Fruit fly (Drosophila melanogaster) whole organism, embryonic: ENCODE results near the gene CG14431.

Experiments used
- ATbp ChIP-seq: fragments of 200-800 bp; sonication (Bioruptor generic); optimal IDR thresholded peaks from 2 replicates; lab custom pipeline; 2017; ENCODE audit warnings: missing biosample characterization, mild to moderate bottlenecking, missing genetic modification characterization, missing genetic modification reagents
- Bdp1 ChIP-seq: fragments of 200-800 bp; sonication (Bioruptor generic); optimal IDR thresholded peaks from 3 replicates; lab custom pipeline; 2016; ENCODE audit warnings: missing biosample characterization, missing genetic modification characterization
- Bteb2 ChIP-seq: fragments of 200-800 bp; sonication (Bioruptor generic); optimal IDR thresholded peaks from 2 replicates; lab custom pipeline; 2016; ENCODE audit warnings: missing biosample characterization, missing genetic modification characterization
- CG10147 ChIP-seq: fragments of 200-800 bp; sonication (Bioruptor generic); optimal IDR thresholded peaks from 2 replicates; lab custom pipeline; 2019; ENCODE audit warnings: missing biosample characterization, mild to moderate bottlenecking, missing genetic modification characterization, moderate library complexity
- CG10959 ChIP-seq: fragments of 200-800 bp; sonication (Bioruptor generic); IDR thresholded peaks from 2 replicates; pipeline ENCODE4 v1.3.6; 2022; ENCODE audit warnings: missing biosample characterization, missing genetic modification characterization
- CG12071 ChIP-seq: fragments of 200-800 bp; sonication (Bioruptor generic); optimal IDR thresholded peaks from 3 replicates; lab custom pipeline; 2018; ENCODE audit warnings: missing biosample characterization, mild to moderate bottlenecking, missing genetic modification characterization
- CG12104 ChIP-seq: fragments of 200-800 bp; sonication (Bioruptor generic); optimal IDR thresholded peaks from 3 replicates; lab custom pipeline; 2016; ENCODE audit warnings: missing biosample characterization, missing genetic modification characterization
- CG1647 ChIP-seq: fragments of 200-800 bp; sonication (Bioruptor generic); optimal IDR thresholded peaks from 3 replicates; lab custom pipeline; 2016; ENCODE audit warnings: missing biosample characterization, missing genetic modification characterization
- CG16815 ChIP-seq: fragments of 200-800 bp; sonication (Bioruptor generic); optimal IDR thresholded peaks from 3 replicates; lab custom pipeline; 2017; ENCODE audit warnings: missing biosample characterization, mild to moderate bottlenecking, missing genetic modification characterization
- CG17186 ChIP-seq: fragments of 200-800 bp; sonication (Bioruptor generic); optimal IDR thresholded peaks from 3 replicates; lab custom pipeline; 2017; ENCODE audit warnings: missing biosample characterization, missing genetic modification reagents, missing genetic modification characterization
- CG18764 ChIP-seq: fragments of 200-800 bp; sonication (Bioruptor generic); optimal IDR thresholded peaks from 3 replicates; lab custom pipeline; 2016; ENCODE audit warnings: missing biosample characterization, missing genetic modification characterization
- CG3995 ChIP-seq: fragments of 200-800 bp; sonication (Bioruptor generic); optimal IDR thresholded peaks from 3 replicates; lab custom pipeline; 2016; ENCODE audit warnings: missing biosample characterization, missing genetic modification characterization
- CG42726 ChIP-seq: fragments of 200-800 bp; sonication (Bioruptor generic); IDR thresholded peaks from 2 replicates; pipeline ENCODE4 v1.3.6; 2022; ENCODE audit warnings: missing biosample characterization, missing genetic modification characterization; ENCODE audit not compliant: partially characterized antibody
- CG4424 ChIP-seq: fragments of 200-800 bp; sonication (Bioruptor generic); optimal IDR thresholded peaks from 3 replicates; lab custom pipeline; 2016; ENCODE audit warnings: missing biosample characterization, missing genetic modification characterization
- CG4820 ChIP-seq: fragments of 200-800 bp; sonication (Bioruptor generic); optimal IDR thresholded peaks from 3 replicates; lab custom pipeline; 2016; ENCODE audit warnings: missing biosample characterization, missing genetic modification characterization
- CG4854 ChIP-seq: fragments of 200-800 bp; sonication (Bioruptor generic); optimal IDR thresholded peaks from 2 replicates; lab custom pipeline; 2016; ENCODE audit warnings: missing biosample characterization, missing genetic modification characterization, inconsistent platforms
- CG6813 ChIP-seq: fragments of 200-800 bp; sonication (Bioruptor generic); optimal IDR thresholded peaks from 2 replicates; lab custom pipeline; 2017; ENCODE audit warnings: missing biosample characterization, missing genetic modification characterization, mild to moderate bottlenecking, moderate library complexity, missing genetic modification reagents
- CG7357 ChIP-seq: fragments of 200-800 bp; sonication (Bioruptor generic); IDR thresholded peaks from 3 replicates; pipeline ENCODE4 v1.3.6; 2022; ENCODE audit warnings: missing biosample characterization, missing genetic modification characterization
- CG7745 ChIP-seq: fragments of 200-800 bp; sonication (Bioruptor generic); optimal IDR thresholded peaks from 2 replicates; lab custom pipeline; 2018; ENCODE audit warnings: missing biosample characterization, mild to moderate bottlenecking, missing genetic modification characterization, moderate library complexity
- CG7786 ChIP-seq: fragments of 200-800 bp; sonication (Bioruptor generic); optimal IDR thresholded peaks from 2 replicates; lab custom pipeline; 2016; ENCODE audit warnings: missing biosample characterization, missing genetic modification characterization
- CG8924 ChIP-seq: fragments of 200-800 bp; optimal IDR thresholded peaks from 3 replicates; lab custom pipeline; 2019; ENCODE audit warnings: missing biosample characterization, mild to moderate bottlenecking, missing genetic modification characterization, moderate library complexity
- Doc2 ChIP-seq: fragments of 200-800 bp; sonication (Bioruptor generic); IDR thresholded peaks from 2 replicates; pipeline ENCODE4 v1.3.6; 2022; ENCODE audit warnings: missing biosample characterization, missing genetic modification characterization
- Dref ChIP-seq: fragments of 200-800 bp; sonication (Bioruptor generic); IDR thresholded peaks from 2 replicates; pipeline ENCODE4 v1.3.6; 2022; ENCODE audit warnings: missing biosample characterization, missing genetic modification characterization
- Elba2 ChIP-seq: fragments of 200-800 bp; sonication (Bioruptor generic); optimal IDR thresholded peaks from 3 replicates; lab custom pipeline; 2016; ENCODE audit warnings: missing biosample characterization, missing genetic modification characterization
- HLH3B ChIP-seq: fragments of 200-800 bp; sonication (Bioruptor generic); IDR thresholded peaks from 2 replicates; pipeline ENCODE4 v1.3.6; 2022; ENCODE audit warnings: missing biosample characterization, missing genetic modification characterization
- Hsf ChIP-seq: fragments of 200-800 bp; sonication (Bioruptor generic); optimal IDR thresholded peaks from 3 replicates; lab custom pipeline; 2016; ENCODE audit warnings: missing biosample characterization, missing genetic modification characterization
- MBD-R2 ChIP-seq: fragments of 200-800 bp; sonication (Bioruptor generic); IDR thresholded peaks from 2 replicates; pipeline ENCODE4 v1.3.6; 2022; ENCODE audit warnings: missing biosample characterization, missing genetic modification characterization
- PHDP ChIP-seq: fragments of 200-800 bp; sonication (Bioruptor generic); optimal IDR thresholded peaks from 3 replicates; lab custom pipeline; 2018; ENCODE audit warnings: missing biosample characterization, mild to moderate bottlenecking, missing genetic modification characterization, moderate library complexity
- az2 ChIP-seq: fragments of 200-800 bp; sonication (Bioruptor generic); optimal IDR thresholded peaks from 3 replicates; lab custom pipeline; 2016; ENCODE audit warnings: missing biosample characterization, missing genetic modification characterization
- cad ChIP-seq: fragments of >200 bp; optimal IDR thresholded peaks from 2 replicates; lab custom pipeline; 2017; ENCODE audit warnings: missing biosample characterization, missing genetic modification characterization
- cato ChIP-seq: fragments of 200-800 bp; sonication (Bioruptor generic); optimal IDR thresholded peaks from 2 replicates; lab custom pipeline; 2016; ENCODE audit warnings: missing biosample characterization, missing genetic modification characterization, borderline replicate concordance
- chinmo ChIP-seq: fragments of 200-800 bp; sonication (Bioruptor generic); IDR thresholded peaks from 4 replicates; pipeline ENCODE4 v1.3.6; 2022; ENCODE audit warnings: missing biosample characterization, missing genetic modification characterization; ENCODE audit not compliant: partially characterized antibody
- chn ChIP-seq: fragments of 200-800 bp; sonication (Bioruptor generic); optimal IDR thresholded peaks from 2 replicates; lab custom pipeline; 2016; ENCODE audit warnings: missing biosample characterization, missing genetic modification characterization
- ewg ChIP-seq: fragments of 200-800 bp; sonication (Bioruptor generic); optimal IDR thresholded peaks from 3 replicates; lab custom pipeline; 2017; ENCODE audit warnings: mild to moderate bottlenecking, missing biosample characterization, missing genetic modification reagents, missing genetic modification characterization
- fd102C ChIP-seq: fragments of 200-800 bp; sonication (Bioruptor generic); optimal IDR thresholded peaks from 2 replicates; lab custom pipeline; 2018; ENCODE audit warnings: missing biosample characterization, mild to moderate bottlenecking, missing genetic modification characterization, moderate library complexity
- grn ChIP-seq: fragments of 200-800 bp; sonication (Bioruptor generic); optimal IDR thresholded peaks from 3 replicates; lab custom pipeline; 2017; ENCODE audit warnings: missing biosample characterization, missing genetic modification characterization
- gsb-n ChIP-seq: fragments of 200-800 bp; sonication (Bioruptor generic); optimal IDR thresholded peaks from 3 replicates; lab custom pipeline; 2018; ENCODE audit warnings: missing biosample characterization, mild to moderate bottlenecking, missing genetic modification characterization
- lov ChIP-seq, 2 experiments: fragments of 200-800 bp in 1 of 2; fragments of >200 bp in 1 of 2; sonication (Bioruptor generic) in 1 of 2; IDR thresholded peaks in 1 of 2; optimal IDR thresholded peaks in 1 of 2; 2 replicates in 1 of 2; 3 replicates in 1 of 2; pipeline versions ENCODE4 v1.3.6 to Lab custom; 2017 to 2022; ENCODE audit warnings: missing biosample characterization in 1 of 2, missing genetic modification characterization in 1 of 2
- pfk ChIP-seq: fragments of 200-800 bp; sonication (Bioruptor generic); optimal IDR thresholded peaks from 2 replicates; lab custom pipeline; 2018; ENCODE audit warnings: missing biosample characterization, mild to moderate bottlenecking, missing genetic modification characterization, moderate library complexity
- pum ChIP-seq: fragments of 200-800 bp; sonication (Bioruptor generic); optimal IDR thresholded peaks from 2 replicates; lab custom pipeline; 2016; ENCODE audit warnings: missing biosample characterization, missing genetic modification characterization
- ranshi ChIP-seq: fragments of 200-800 bp; sonication (Bioruptor generic); IDR thresholded peaks from 2 replicates; pipeline ENCODE4 v1.3.6; 2022; ENCODE audit warnings: missing biosample characterization, missing genetic modification characterization
- sc ChIP-seq, 3 experiments: fragments of >200 bp in 2 of 3; fragments of 200-800 bp in 1 of 3; sonication (Bioruptor generic) in 1 of 3; optimal IDR thresholded peaks; 2 replicates in 2 of 3; 3 replicates in 1 of 3; lab custom pipeline; 2017; ENCODE audit warnings: mild to moderate bottlenecking in 1 of 3, missing biosample characterization in 1 of 3, missing genetic modification characterization in 1 of 3, missing genetic modification reagents in 1 of 3
- sim ChIP-seq: fragments of 200-800 bp; sonication (Bioruptor generic); IDR thresholded peaks from 2 replicates; pipeline ENCODE4 v1.3.6; 2022; ENCODE audit warnings: missing biosample characterization, missing genetic modification characterization
- slbo ChIP-seq: fragments of 200-800 bp; sonication (Bioruptor generic); IDR thresholded peaks from 2 replicates; pipeline ENCODE4 v1.3.6; 2022; ENCODE audit warnings: missing biosample characterization, missing genetic modification characterization
- slp2 ChIP-seq: fragments of 200-800 bp; sonication (Bioruptor generic); optimal IDR thresholded peaks from 2 replicates; lab custom pipeline; 2016; ENCODE audit warnings: missing biosample characterization, missing genetic modification characterization
- tgo ChIP-seq: fragments of 200-800 bp; sonication (Bioruptor generic); IDR thresholded peaks from 3 replicates; pipeline ENCODE4 v1.3.6; 2022; ENCODE audit warnings: missing biosample characterization, missing genetic modification characterization
- tio ChIP-seq: fragments of 200-800 bp; sonication (Bioruptor generic); optimal IDR thresholded peaks from 2 replicates; lab custom pipeline; 2017; ENCODE audit warnings: missing biosample characterization, missing genetic modification characterization, inconsistent platforms
- zen ChIP-seq: fragments of 200-800 bp; sonication (Bioruptor generic); optimal IDR thresholded peaks from 3 replicates; lab custom pipeline; 2018; ENCODE audit warnings: missing biosample characterization, mild to moderate bottlenecking, missing genetic modification characterization, moderate library complexity

CG14431 gene

dm6 chrX:7013320-7014214 is 105.5 kb downstream of the CG14431 start, which contains the start of the genes CG3032 and CG4593 (continued):
- TF ChIP-seq CG42726 (GFP tag; lab: Robert Waterston, UW): no peak
- TF ChIP-seq CG4424 (GFP tag; lab: Kevin White, UChicago): peak; percentile 66
- peak; percentile 87; the same call in 1 of the 2 replicates for TF ChIP-seq ranshi (GFP tag; lab: Robert Waterston, UW)
- peak; percentile 88 for TF ChIP-seq Hsf (GFP tag; lab: Kevin White, UChicago)
- peak; percentile 70 for TF ChIP-seq CG12071 (GFP tag; lab: Kevin White, UChicago)
- no peak for TF ChIP-seq grn (GFP tag; lab: Kevin White, UChicago)
- no peak for TF ChIP-seq cad (GFP tag; lab: Kevin White, UChicago)
- TF ChIP-seq CG7786 (GFP tag; lab: Kevin White, UChicago): peak; percentile 72
- peak; percentile 73 for TF ChIP-seq CG16815 (GFP tag; lab: Kevin White, UChicago)
- no peak for TF ChIP-seq chinmo (GFP tag; lab: Robert Waterston, UW)
- peak; percentile 47 for TF ChIP-seq ewg (GFP tag; lab: Kevin White, UChicago)
- peak; percentile 40 for TF ChIP-seq Bdp1
- TF ChIP-seq slp2 (GFP tag; lab: Kevin White, UChicago): peak; percentile 47
- TF ChIP-seq az2: peak; percentile 81
- TF ChIP-seq CG10147: peak; percentile 67
- peak; percentile 79; the same call in 1 of the 3 replicates for TF ChIP-seq CG7357 (GFP tag; lab: Robert Waterston, UW)
- TF ChIP-seq Bteb2 (GFP tag; lab: Kevin White, UChicago): peak; percentile 72
- no peak for TF ChIP-seq fd102C (GFP tag; lab: Kevin White, UChicago)
- TF ChIP-seq CG3995 (GFP tag; lab: Kevin White, UChicago): peak; percentile 54
- peak; percentile 68 for TF ChIP-seq pum (GFP tag; lab: Kevin White, UChicago)
- TF ChIP-seq lov (optimal IDR thresholded peaks at IDR 0.05; lab: Kevin White, UChicago): no peak
- TF ChIP-seq lov (GFP tag; IDR thresholded peaks at IDR 0.05; lab: Robert Waterston, UW): peak; percentile 68; the same call in 2 of the 3 replicates
- peak; percentile 61 for TF ChIP-seq CG4854 (GFP tag; lab: Kevin White, UChicago)
- no peak for TF ChIP-seq CG7745 (tag; lab: Kevin White, UChicago)
- peak; percentile 60 for TF ChIP-seq tio (GFP tag; lab: Kevin White, UChicago)
- TF ChIP-seq tgo (GFP tag; lab: Robert Waterston, UW): peak; percentile 88
- TF ChIP-seq CG6813 (GFP tag; lab: Kevin White, UChicago): peak; percentile 30
- TF ChIP-seq CG10959: peak; percentile 37; the same call in 1 of the 2 replicates
- TF ChIP-seq PHDP: peak; percentile 84
- no peak for TF ChIP-seq pfk (GFP tag; lab: Kevin White, UChicago)
- TF ChIP-seq sim: no peak
- peak; percentile 95 for TF ChIP-seq MBD-R2 (GFP tag; lab: Robert Waterston, UW)
- TF ChIP-seq CG8924: peak; percentile 77
- TF ChIP-seq CG12104 (GFP tag; lab: Kevin White, UChicago): peak; percentile 34
- peak; percentile 55 for TF ChIP-seq cato (GFP tag; lab: Kevin White, UChicago)
- TF ChIP-seq CG1647 (GFP tag; lab: Kevin White, UChicago): peak; percentile 66
- TF ChIP-seq chn (GFP tag; lab: Kevin White, UChicago): peak; percentile 72
- peak; percentile 88 for TF ChIP-seq HLH3B
- peak; percentile 57 for TF ChIP-seq CG4820 (GFP tag; lab: Kevin White, UChicago)
- TF ChIP-seq gsb-n (tag; lab: Kevin White, UChicago): peak; percentile 60
- no peak for TF ChIP-seq sc (optimal IDR thresholded peaks at IDR 0.05; lab: Kevin White, UChicago)
- no peak for TF ChIP-seq sc (GFP tag; optimal IDR thresholded peaks at IDR 0.05; lab: Kevin White, UChicago)
- peak; percentile 69 for TF ChIP-seq zen
- TF ChIP-seq Doc2: no peak
- peak; percentile 63 for TF ChIP-seq ATbp (GFP tag; lab: Kevin White, UChicago)
- TF ChIP-seq Elba2 (GFP tag; lab: Kevin White, UChicago): no peak
- peak; percentile 49 for TF ChIP-seq CG17186 (GFP tag; lab: Kevin White, UChicago)
- TF ChIP-seq CG18764 (GFP tag; lab: Kevin White, UChicago): peak; percentile 59
- peak; percentile 38 for TF ChIP-seq Dref (GFP tag; lab: Robert Waterston, UW)
- peak; percentile 96 for TF ChIP-seq slbo
